Worm (Caenorhabditis elegans) whole organism, mixed stage, embryonic: ENCODE measurements around the gene xtr-2.

ENCODE experiments used
- M03D4.4 ChIP-seq: sonication (generic microtip); optimal IDR thresholded peaks from 2 replicates; lab custom pipeline; 2017; ENCODE audit warnings: mild to moderate bottlenecking, missing genetic modification characterization, missing compliant biosample characterization
- bed-3 ChIP-seq: fragments of 200-800 bp; sonication (Bioruptor generic); optimal IDR thresholded peaks from 3 replicates; lab custom pipeline; 2018; ENCODE audit warnings: mild to moderate bottlenecking, missing genetic modification characterization, moderate library complexity, missing compliant biosample characterization
- blmp-1 ChIP-seq: fragments of 150-350 bp; optimal IDR thresholded peaks from 2 replicates; lab custom pipeline; 2014; ENCODE audit warnings: missing biosample characterization, missing genetic modification characterization
- ceh-39 ChIP-seq: fragments of 150-350 bp; optimal IDR thresholded peaks from 2 replicates; lab custom pipeline; 2014; ENCODE audit warnings: missing biosample characterization, missing genetic modification characterization
- ceh-43 ChIP-seq: fragments of 200-800 bp; sonication (Bioruptor generic); optimal IDR thresholded peaks from 2 replicates; lab custom pipeline; 2018; ENCODE audit warnings: mild to moderate bottlenecking, missing genetic modification characterization, moderate library complexity, missing compliant biosample characterization
- ceh-83 ChIP-seq: fragments of 200-800 bp; sonication (Bioruptor generic); optimal IDR thresholded peaks from 2 replicates; lab custom pipeline; 2018; ENCODE audit warnings: mild to moderate bottlenecking, missing genetic modification characterization, missing compliant biosample characterization
- ces-1 ChIP-seq: fragments of 150-350 bp; optimal IDR thresholded peaks from 2 replicates; lab custom pipeline; 2014; ENCODE audit warnings: missing biosample characterization, missing genetic modification reagents, missing genetic modification characterization
- cnd-1 ChIP-seq: fragments of 200-800 bp; sonication (Bioruptor generic); optimal IDR thresholded peaks from 2 replicates; lab custom pipeline; 2018; ENCODE audit warnings: mild to moderate bottlenecking, missing genetic modification characterization, missing compliant biosample characterization
- drap-1 ChIP-seq: fragments of 200-800 bp; sonication (Bioruptor generic); optimal IDR thresholded peaks from 3 replicates; lab custom pipeline; 2018; ENCODE audit warnings: mild to moderate bottlenecking, missing genetic modification characterization, missing compliant biosample characterization
- elt-1 ChIP-seq: sonication (generic microtip); optimal IDR thresholded peaks from 2 replicates; lab custom pipeline; 2017; ENCODE audit warnings: missing genetic modification characterization, mild to moderate bottlenecking, missing compliant biosample characterization, antibody characterized with exemption, moderate library complexity, borderline replicate concordance; ENCODE audit not compliant: insufficient read depth
- elt-3 ChIP-seq: fragments of 150-350 bp; optimal IDR thresholded peaks from 2 replicates; lab custom pipeline; 2014; ENCODE audit warnings: missing biosample characterization, missing genetic modification characterization
- flh-1 ChIP-seq: fragments of 200-800 bp; sonication (Bioruptor generic); optimal IDR thresholded peaks from 2 replicates; lab custom pipeline; 2018; ENCODE audit warnings: mild to moderate bottlenecking, missing genetic modification characterization, moderate library complexity, missing compliant biosample characterization
- ham-2 ChIP-seq: fragments of 200-800 bp; sonication (Bioruptor generic); optimal IDR thresholded peaks from 2 replicates; lab custom pipeline; 2018; ENCODE audit warnings: mild to moderate bottlenecking, missing genetic modification characterization, missing compliant biosample characterization
- hlh-1 ChIP-seq: fragments of 150-350 bp; optimal IDR thresholded peaks from 2 replicates; lab custom pipeline; 2014; ENCODE audit warnings: missing biosample characterization, missing genetic modification reagents, missing genetic modification characterization
- lin-13 ChIP-seq: fragments of 150-350 bp; optimal IDR thresholded peaks from 2 replicates; lab custom pipeline; 2014; ENCODE audit warnings: missing biosample characterization, missing genetic modification characterization
- lin-32 ChIP-seq: fragments of 200-800 bp; sonication (Bioruptor generic); optimal IDR thresholded peaks from 2 replicates; lab custom pipeline; 2018; ENCODE audit warnings: mild to moderate bottlenecking, missing genetic modification characterization, missing compliant biosample characterization
- lsy-2 ChIP-seq: fragments of 150-350 bp; optimal IDR thresholded peaks from 2 replicates; lab custom pipeline; 2014; ENCODE audit warnings: missing biosample characterization, missing genetic modification characterization
- mab-5 ChIP-seq: fragments of 150-350 bp; optimal IDR thresholded peaks from 2 replicates; lab custom pipeline; 2014; ENCODE audit warnings: missing biosample characterization, missing genetic modification characterization
- mep-1 ChIP-seq: fragments of 150-350 bp; optimal IDR thresholded peaks from 2 replicates; lab custom pipeline; 2017; ENCODE audit warnings: missing biosample characterization, missing genetic modification reagents, missing genetic modification characterization, inconsistent platforms
- mls-2 ChIP-seq: sonication (generic microtip); optimal IDR thresholded peaks from 2 replicates; lab custom pipeline; 2016; ENCODE audit warnings: mild to moderate bottlenecking, missing genetic modification characterization, moderate library complexity, missing compliant biosample characterization
- nhr-12 ChIP-seq: fragments of 150-350 bp; optimal IDR thresholded peaks from 2 replicates; lab custom pipeline; 2014; ENCODE audit warnings: missing biosample characterization, missing genetic modification characterization
- nhr-237 ChIP-seq: fragments of 150-350 bp; optimal IDR thresholded peaks from 2 replicates; lab custom pipeline; 2014; ENCODE audit warnings: missing biosample characterization, missing genetic modification characterization
- nhr-28 ChIP-seq: fragments of 150-350 bp; optimal IDR thresholded peaks from 2 replicates; lab custom pipeline; 2014; ENCODE audit warnings: missing biosample characterization, missing genetic modification characterization
- nhr-76 ChIP-seq: sonication (generic microtip); optimal IDR thresholded peaks from 2 replicates; lab custom pipeline; 2017; ENCODE audit warnings: missing biosample characterization, missing genetic modification characterization
- pha-4 ChIP-seq: fragments of 150-350 bp; optimal IDR thresholded peaks from 2 replicates; lab custom pipeline; 2018; ENCODE audit warnings: missing biosample characterization, missing genetic modification reagents, missing genetic modification characterization
- sem-2 ChIP-seq: fragments of 200-800 bp; sonication (Bioruptor generic); optimal IDR thresholded peaks from 2 replicates; lab custom pipeline; 2018; ENCODE audit warnings: mild to moderate bottlenecking, missing genetic modification characterization, missing compliant biosample characterization
- snpc-4 ChIP-seq: fragments of 150-350 bp; optimal IDR thresholded peaks from 2 replicates; lab custom pipeline; 2014; ENCODE audit warnings: missing biosample characterization, missing genetic modification characterization
- tbx-8 ChIP-seq: fragments of 200-800 bp; sonication (Bioruptor generic); optimal IDR thresholded peaks from 2 replicates; lab custom pipeline; 2018; ENCODE audit warnings: mild to moderate bottlenecking, missing genetic modification characterization, moderate library complexity, missing compliant biosample characterization
- unc-120 ChIP-seq: sonication (generic microtip); optimal IDR thresholded peaks from 2 replicates; lab custom pipeline; 2017; ENCODE audit warnings: missing genetic modification characterization, missing compliant biosample characterization; ENCODE audit not compliant: poor library complexity, severe bottlenecking
- unc-39 ChIP-seq: fragments of 150-350 bp; optimal IDR thresholded peaks from 2 replicates; lab custom pipeline; 2014; ENCODE audit warnings: missing biosample characterization, missing genetic modification characterization
- unc-62 ChIP-seq: fragments of 150-350 bp; optimal IDR thresholded peaks from 2 replicates; lab custom pipeline; 2014; ENCODE audit warnings: missing biosample characterization, missing genetic modification reagents, missing genetic modification characterization
- zip-8 ChIP-seq: fragments of 150-350 bp; optimal IDR thresholded peaks from 2 replicates; lab custom pipeline; 2014; ENCODE audit warnings: missing biosample characterization, missing genetic modification characterization
- ztf-11 ChIP-seq: fragments of 150-350 bp; optimal IDR thresholded peaks from 2 replicates; lab custom pipeline; 2014; ENCODE audit warnings: missing biosample characterization, missing genetic modification characterization

xtr-2 gene

DNA sequence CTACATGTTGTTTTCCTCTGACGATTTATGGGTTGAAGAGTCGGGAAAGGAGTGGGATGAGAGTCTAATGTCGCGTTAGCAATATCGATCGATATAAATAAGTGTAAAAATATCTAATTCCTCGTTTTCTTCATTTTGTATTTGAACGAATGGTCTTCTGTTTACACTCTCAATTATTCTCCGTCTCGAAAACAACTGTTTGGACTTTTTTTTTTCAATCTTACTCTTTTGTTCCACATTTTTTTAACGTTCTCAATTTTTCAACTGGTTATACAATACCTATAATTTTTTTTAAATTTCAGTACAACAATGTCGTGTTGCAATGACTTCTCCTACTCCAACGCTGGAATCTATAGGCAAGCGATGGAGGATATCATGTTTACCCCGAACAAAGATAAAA is 6.0 kb downstream of the xtr-2 start, which contains the start of gene F17A2.13:
F17A2.13 (plus strand) TSS at position 301 of the 400 bp plus-strand sequence.
- TF ChIP-seq unc-120 (tag; lab: Kevin White, UChicago) (no peak), blmp-1 (tag; lab: Kevin White, UChicago) (no peak), mep-1 (tag; lab: Kevin White, UChicago) (no peak), mls-2 (tag; lab: Kevin White, UChicago) (no peak), hlh-1 (tag; lab: Kevin White, UChicago) (no peak), unc-62 (no peak), elt-3 (tag; lab: Kevin White, UChicago) (no peak), M03D4.4 (tag; lab: Kevin White, UChicago) (no peak), zip-8 (tag; lab: Kevin White, UChicago) (no peak), ceh-39 (tag; lab: Kevin White, UChicago) (no peak), pha-4 (tag; lab: Kevin White, UChicago) (no peak), snpc-4 (no peak), ztf-11 (tag; lab: Kevin White, UChicago) (no peak), tbx-8 (GFP tag; lab: Kevin White, UChicago) (no peak), nhr-76 (tag; lab: Kevin White, UChicago) (no peak), ceh-43 (GFP tag; lab: Kevin White, UChicago) (no peak), flh-1 (no peak), drap-1 (no peak)

DNA sequence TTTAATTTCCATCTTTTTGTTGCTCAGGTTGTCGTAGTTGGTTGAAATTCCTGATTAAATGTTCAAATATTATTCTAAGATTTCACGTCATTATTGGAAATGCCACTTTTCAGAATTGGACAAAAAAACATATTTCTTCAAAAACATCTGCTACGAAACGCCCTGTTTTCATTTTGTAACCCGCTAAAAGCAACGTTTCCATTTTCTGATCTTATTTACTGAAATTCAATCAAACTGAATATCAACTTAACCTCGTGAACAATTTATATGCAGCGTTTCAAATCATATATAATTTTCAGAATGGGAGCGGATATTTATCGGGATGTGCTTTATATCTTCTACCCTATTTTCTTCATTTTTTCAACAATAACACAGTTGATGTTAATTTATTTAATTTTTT is 8.1 kb downstream of the xtr-2 start, which contains the start of gene srd-40:
srd-40 (plus strand) TSS at position 301 of the 400 bp plus-strand sequence.
- TF ChIP-seq ceh-83 (GFP tag; lab: Kevin White, UChicago) (no peak), elt-1 (tag; lab: Kevin White, UChicago) (no peak), lsy-2 (tag; lab: Kevin White, UChicago) (no peak), ceh-43 (GFP tag; lab: Kevin White, UChicago) (no peak), unc-39 (tag; lab: Kevin White, UChicago) (no peak), mab-5 (tag; lab: Kevin White, UChicago) (no peak), nhr-12 (tag; lab: Kevin White, UChicago) (no peak), ham-2 (GFP tag; lab: Kevin White, UChicago) (no peak), ces-1 (no peak), bed-3 (GFP tag; lab: Kevin White, UChicago) (no peak), blmp-1 (tag; lab: Kevin White, UChicago) (no peak), ztf-11 (tag; lab: Kevin White, UChicago) (no peak), lin-13 (tag; lab: Kevin White, UChicago) (no peak), drap-1 (no peak)

DNA sequence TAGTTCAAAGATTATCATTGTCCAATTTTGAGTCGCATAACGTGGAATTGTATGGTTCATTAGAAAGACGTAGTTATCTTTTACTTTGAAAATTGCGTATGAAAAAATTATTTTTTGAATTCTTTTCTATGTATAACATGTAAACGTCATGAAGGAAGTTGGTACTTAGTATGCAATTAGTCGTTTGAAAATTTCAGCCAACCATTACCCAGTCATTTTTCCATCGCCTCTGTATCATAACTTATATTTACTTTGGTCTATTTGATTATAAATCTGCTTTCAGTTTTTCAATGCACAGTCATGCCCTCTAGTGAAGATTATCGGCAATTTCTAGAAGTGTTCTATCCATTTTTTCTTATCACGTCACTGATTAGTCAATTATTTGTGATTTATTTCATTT is 11.1 kb downstream of the xtr-2 start, which contains the start of gene srd-41:
srd-41 (plus strand) TSS at position 301 of the 400 bp plus-strand sequence.
- TF ChIP-seq ces-1 (no peak), zip-8 (tag; lab: Kevin White, UChicago) (no peak), lin-13 (tag; lab: Kevin White, UChicago) (no peak), ceh-39 (tag; lab: Kevin White, UChicago) (no peak), ceh-83 (GFP tag; lab: Kevin White, UChicago) (no peak), elt-1 (tag; lab: Kevin White, UChicago) (no peak)

DNA sequence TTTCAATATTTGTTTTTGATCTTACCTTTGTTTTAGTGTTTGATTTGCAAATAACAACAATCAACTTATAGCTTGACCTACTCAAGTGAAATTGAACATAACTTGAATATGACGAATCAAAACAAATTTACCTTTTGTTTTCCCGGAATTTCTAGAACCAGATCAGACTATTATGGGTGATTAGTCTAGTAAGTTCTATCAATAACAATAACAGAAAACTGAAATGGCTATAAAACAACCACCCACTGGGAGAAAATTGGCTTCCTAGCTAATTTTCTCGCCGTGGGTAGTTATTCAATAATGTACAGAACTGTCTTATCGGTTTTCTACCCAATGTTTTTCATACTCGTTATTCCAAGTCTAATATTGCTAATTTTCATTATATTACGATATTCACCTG is 13.3 kb downstream of the xtr-2 start, which contains the start of gene srd-45:
srd-45 (plus strand) TSS at position 301 of the 400 bp plus-strand sequence.
- no peak for TF ChIP-seq unc-39 (tag; lab: Kevin White, UChicago)
- no peak for TF ChIP-seq ceh-39 (tag; lab: Kevin White, UChicago)
- no peak for TF ChIP-seq nhr-28 (tag; lab: Kevin White, UChicago)
- no peak for TF ChIP-seq blmp-1 (tag; lab: Kevin White, UChicago)
- no peak for TF ChIP-seq bed-3 (GFP tag; lab: Kevin White, UChicago)
- TF ChIP-seq lin-32 (GFP tag; lab: Kevin White, UChicago): no peak
- TF ChIP-seq ceh-43 (GFP tag; lab: Kevin White, UChicago): no peak
- TF ChIP-seq sem-2 (GFP tag; lab: Kevin White, UChicago): no peak
- no peak for TF ChIP-seq ham-2 (GFP tag; lab: Kevin White, UChicago)
- no peak for TF ChIP-seq nhr-237 (tag; lab: Kevin White, UChicago)
- TF ChIP-seq hlh-1 (tag; lab: Kevin White, UChicago): no peak
- TF ChIP-seq mab-5 (tag; lab: Kevin White, UChicago): no peak
- no peak for TF ChIP-seq pha-4 (tag; lab: Kevin White, UChicago)
- TF ChIP-seq elt-1 (tag; lab: Kevin White, UChicago): no peak
- TF ChIP-seq cnd-1 (tag; lab: Kevin White, UChicago): no peak
- TF ChIP-seq unc-120 (tag; lab: Kevin White, UChicago): no peak
- no peak for TF ChIP-seq snpc-4
- TF ChIP-seq drap-1: no peak
- TF ChIP-seq ztf-11 (tag; lab: Kevin White, UChicago): no peak
